Worm (Caenorhabditis elegans): ENCODE data around the gene Y54F10AM.11.

DNA sequence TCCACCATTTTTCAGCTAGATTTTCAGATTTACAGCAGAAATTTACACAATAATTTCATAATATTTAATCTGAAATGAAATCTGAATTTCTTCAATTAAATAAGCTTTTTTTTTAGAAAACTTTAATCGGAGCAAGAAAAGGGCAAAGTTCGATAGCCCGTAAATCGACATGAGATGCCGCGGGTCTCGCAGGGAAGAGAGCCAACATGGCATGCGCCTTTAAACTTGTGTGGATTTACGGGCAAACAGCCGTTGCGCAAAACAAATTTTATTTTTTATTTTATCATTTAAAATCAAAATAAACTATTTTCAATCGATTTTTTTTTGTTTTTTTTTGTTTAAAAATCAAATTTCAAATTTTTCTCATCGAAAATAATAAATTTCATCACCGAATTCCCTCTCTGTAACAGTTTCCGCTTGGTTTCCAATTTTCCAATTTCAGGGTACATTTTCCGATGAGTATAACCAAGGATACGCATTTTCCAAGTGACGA, 35.1 kb downstream of the Y54F10AM.11 start, which contains the start of the genes Y54F10AM.15, rbc-2 and ndua-8:
- TF ChIP-seq flt-1 (GFP tag; IDR thresholded peaks at IDR 0.05) (no peak), T22C8.4 (GFP tag; IDR thresholded peaks at IDR 0.05) (0 out of 2 replicates have a peak, but pooled peaks have one; percentile 10), ztf-29 (GFP tag; IDR thresholded peaks at IDR 0.05) (no peak), ref-1 (GFP tag; conservative IDR thresholded peaks at IDR 0.05) (no peak), ztf-23 (GFP tag; IDR thresholded peaks at IDR 0.05) (no peak), med-1 (GFP tag; optimal IDR thresholded peaks at IDR 0.05; ENCODE audit: insufficient read depth) (no peak), cog-1 (tag; optimal IDR thresholded peaks at IDR 0.05) (peak; percentile 19), tab-1 (GFP tag; IDR thresholded peaks at IDR 0.05) (no peak), klf-2 (GFP tag; conservative IDR thresholded peaks at IDR 0.05) (no peak)

Data from whole organism, midembryonic.